Fruit fly (Drosophila melanogaster): ENCODE data around the gene CG12020.

DNA sequence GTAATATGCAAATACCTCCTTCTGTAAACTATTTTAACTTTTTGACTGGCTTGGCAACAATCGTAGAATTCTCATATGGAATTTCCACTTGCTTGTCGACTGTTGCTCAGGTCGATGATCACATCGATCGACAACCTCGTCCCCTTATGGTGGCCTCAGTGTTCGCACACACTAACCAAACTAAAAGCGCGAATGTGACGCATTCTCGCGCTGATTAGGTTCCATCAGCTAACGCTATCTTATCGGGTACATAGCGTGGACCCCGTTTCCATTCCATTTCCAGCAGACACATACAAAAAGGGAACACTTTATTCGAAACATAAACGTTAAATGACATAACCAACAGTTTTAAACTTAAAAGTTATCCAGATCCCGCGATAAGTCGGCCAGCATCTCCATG is 7.8 kb upstream of the CG12020 start:
- TF ChIP-seq CG8319 (GFP tag; optimal IDR thresholded peaks at IDR 0.05) (no peak), CG10631 (GFP tag; optimal IDR thresholded peaks at IDR 0.05) (no peak), svp (GFP tag) (no peak)

Measured in whole organism, prepupa.